Fruit fly (Drosophila melanogaster) whole organism, pupa: ENCODE results near the gene Dbp73D.

ENCODE experiments used
- CG10348 ChIP-seq: fragments of 200-800 bp; sonication (Bioruptor generic); IDR thresholded peaks from 2 replicates; pipeline ENCODE4 v1.3.6; 2022; ENCODE audit warnings: missing biosample characterization, missing genetic modification characterization
- CG12605 ChIP-seq: fragments of 200-800 bp; sonication (Bioruptor generic); IDR thresholded peaks from 2 replicates; pipeline ENCODE4 v1.3.6; 2022; ENCODE audit warnings: missing biosample characterization, missing genetic modification characterization
- CG13204 ChIP-seq: fragments of 200-800 bp; sonication (Bioruptor generic); optimal IDR thresholded peaks from 2 replicates; lab custom pipeline; 2018; ENCODE audit warnings: missing biosample characterization, mild to moderate bottlenecking, missing genetic modification characterization, moderate library complexity
- CG14655 ChIP-seq: fragments of 200-800 bp; sonication (Bioruptor generic); optimal IDR thresholded peaks from 3 replicates; lab custom pipeline; 2017; ENCODE audit warnings: mild to moderate bottlenecking, missing biosample characterization, missing genetic modification reagents, missing genetic modification characterization
- CG15710 ChIP-seq: fragments of 200-800 bp; sonication (Bioruptor generic); optimal IDR thresholded peaks from 2 replicates; lab custom pipeline; 2018; ENCODE audit warnings: missing biosample characterization, mild to moderate bottlenecking, missing genetic modification characterization, moderate library complexity
- CG17806 ChIP-seq: fragments of 200-800 bp; sonication (Bioruptor generic); optimal IDR thresholded peaks from 2 replicates; lab custom pipeline; 2018; ENCODE audit warnings: missing biosample characterization, mild to moderate bottlenecking, missing genetic modification characterization, moderate library complexity
- CG32121 ChIP-seq: fragments of 200-800 bp; sonication (Bioruptor generic); IDR thresholded peaks from 2 replicates; pipeline ENCODE4 v1.3.6; 2022; ENCODE audit warnings: missing biosample characterization, missing genetic modification characterization
- CG34367 ChIP-seq: fragments of 200-800 bp; sonication (Bioruptor generic); optimal IDR thresholded peaks from 2 replicates; lab custom pipeline; 2018; ENCODE audit warnings: missing biosample characterization, mild to moderate bottlenecking, missing genetic modification characterization
- CG4496 ChIP-seq: fragments of 200-800 bp; sonication (Bioruptor generic); IDR thresholded peaks from 3 replicates; pipeline ENCODE4 v1.3.6; 2022; ENCODE audit warnings: missing biosample characterization, missing genetic modification characterization
- CG8159 ChIP-seq: fragments of 200-800 bp; sonication (Bioruptor generic); optimal IDR thresholded peaks from 3 replicates; lab custom pipeline; 2018; ENCODE audit warnings: missing biosample characterization, mild to moderate bottlenecking, missing genetic modification characterization, moderate library complexity
- CG8301 ChIP-seq: fragments of 200-800 bp; sonication (Bioruptor generic); optimal IDR thresholded peaks from 2 replicates; lab custom pipeline; 2018; ENCODE audit warnings: missing biosample characterization, mild to moderate bottlenecking, missing genetic modification characterization
- CG9948 ChIP-seq: fragments of 200-800 bp; sonication (Bioruptor generic); optimal IDR thresholded peaks from 2 replicates; lab custom pipeline; 2018; ENCODE audit warnings: missing biosample characterization, mild to moderate bottlenecking, missing genetic modification characterization, moderate library complexity
- D1 ChIP-seq: fragments of 200-800 bp; sonication (Bioruptor generic); optimal IDR thresholded peaks from 2 replicates; lab custom pipeline; 2018; ENCODE audit warnings: missing biosample characterization, mild to moderate bottlenecking, missing genetic modification characterization, moderate library complexity
- EcR ChIP-seq: fragments of 200-800 bp; sonication (Bioruptor generic); optimal IDR thresholded peaks from 3 replicates; lab custom pipeline; 2019; ENCODE audit warnings: missing biosample characterization, missing genetic modification characterization, mild to moderate bottlenecking, moderate library complexity, missing genetic modification reagents
- Ets98B ChIP-seq: fragments of 200-800 bp; sonication (Bioruptor generic); IDR thresholded peaks from 2 replicates; pipeline ENCODE4 v1.3.6; 2022; ENCODE audit warnings: missing biosample characterization, missing genetic modification characterization
- Pif1A ChIP-seq: fragments of 200-800 bp; sonication (Bioruptor generic); optimal IDR thresholded peaks from 3 replicates; lab custom pipeline; 2016; ENCODE audit warnings: missing biosample characterization, missing genetic modification characterization
- Pif1B ChIP-seq: fragments of 200-800 bp; sonication (Bioruptor generic); optimal IDR thresholded peaks from 3 replicates; lab custom pipeline; 2016; ENCODE audit warnings: missing biosample characterization, missing genetic modification characterization
- Snoo ChIP-seq: fragments of 200-800 bp; sonication (Bioruptor generic); optimal IDR thresholded peaks from 3 replicates; lab custom pipeline; 2017; ENCODE audit warnings: missing biosample characterization, mild to moderate bottlenecking, missing genetic modification characterization, inconsistent platforms
- fd96Ca ChIP-seq: fragments of 200-800 bp; sonication (Bioruptor generic); IDR thresholded peaks from 3 replicates; pipeline ENCODE4 v1.3.6; 2022; ENCODE audit warnings: missing biosample characterization, missing genetic modification characterization
- gl ChIP-seq: fragments of 200-800 bp; sonication (Bioruptor generic); optimal IDR thresholded peaks from 2 replicates; lab custom pipeline; 2018; ENCODE audit warnings: missing biosample characterization, mild to moderate bottlenecking, missing genetic modification characterization
- rn ChIP-seq: fragments of 200-800 bp; sonication (Bioruptor generic); IDR thresholded peaks from 2 replicates; pipeline ENCODE4 v1.3.6; 2022; ENCODE audit warnings: missing biosample characterization, missing genetic modification characterization

Gene Dbp73D

dm6 chr3L:16751487-16752054 lies 21.0 kb upstream of the Dbp73D start:
- no peak for TF ChIP-seq Ets98B (GFP tag; lab: Robert Waterston, UW)
- TF ChIP-seq CG8301 (tag; lab: Kevin White, UChicago): peak; percentile 47
- peak; percentile 22 for TF ChIP-seq EcR
- no peak for TF ChIP-seq fd96Ca (GFP tag; lab: Robert Waterston, UW)
- TF ChIP-seq gl (tag; lab: Kevin White, UChicago): no peak
- peak; percentile 68 for TF ChIP-seq CG8159
- TF ChIP-seq rn (GFP tag; lab: Robert Waterston, UW): no peak
- peak; percentile 70 for TF ChIP-seq CG14655 (GFP tag; lab: Kevin White, UChicago)
- peak; percentile 9 for TF ChIP-seq Pif1B (GFP tag; lab: Kevin White, UChicago)
- no peak for TF ChIP-seq Pif1A (GFP tag; lab: Kevin White, UChicago)
- no peak for TF ChIP-seq Snoo (tag; lab: Kevin White, UChicago)
- TF ChIP-seq CG13204: no peak
- TF ChIP-seq CG10348: no peak
- no peak for TF ChIP-seq CG32121 (GFP tag; lab: Robert Waterston, UW)
- peak; percentile 6; the same call in 1 of the 3 replicates for TF ChIP-seq CG4496 (GFP tag; lab: Robert Waterston, UW)
- no peak for TF ChIP-seq CG34367 (tag; lab: Kevin White, UChicago)
- peak; percentile 16 for TF ChIP-seq D1 (tag; lab: Kevin White, UChicago)
- peak; percentile 31 for TF ChIP-seq CG17806 (tag; lab: Kevin White, UChicago)
- TF ChIP-seq CG12605 (GFP tag; lab: Robert Waterston, UW): no peak
- TF ChIP-seq CG9948 (tag; lab: Kevin White, UChicago): peak; percentile 43
- peak; percentile 3 for TF ChIP-seq CG15710 (tag; lab: Kevin White, UChicago)

- TF ChIP-seq CG15710 (tag; lab: Kevin White, UChicago) (peak; percentile 28), Snoo (tag; lab: Kevin White, UChicago) (no peak), CG8159 (peak; percentile 2), CG9948 (tag; lab: Kevin White, UChicago) (peak; percentile 6), CG32121 (GFP tag; lab: Robert Waterston, UW) (no peak), CG17806 (tag; lab: Kevin White, UChicago) (peak; percentile 11)
Observed at dm6 chr3L:16750750-16751149, 20.1 kb upstream of the Dbp73D start.

- TF ChIP-seq CG34367 (tag; lab: Kevin White, UChicago) (peak; percentile 43), CG14655 (GFP tag; lab: Kevin White, UChicago) (peak; percentile 89), Pif1A (GFP tag; lab: Kevin White, UChicago) (peak; percentile 7), Pif1B (GFP tag; lab: Kevin White, UChicago) (peak; percentile 52), EcR (no peak), CG4496 (GFP tag; lab: Robert Waterston, UW) (peak; percentile 78), CG8159 (peak; percentile 75), fd96Ca (GFP tag; lab: Robert Waterston, UW) (no peak), Ets98B (GFP tag; lab: Robert Waterston, UW) (peak; percentile 50; the same call in 1 of the 2 replicates), Snoo (tag; lab: Kevin White, UChicago) (no peak), CG17806 (tag; lab: Kevin White, UChicago) (peak; percentile 79), D1 (tag; lab: Kevin White, UChicago) (peak; percentile 32), CG8301 (tag; lab: Kevin White, UChicago) (peak; percentile 84), CG15710 (tag; lab: Kevin White, UChicago) (peak; percentile 67), CG13204 (no peak), CG12605 (GFP tag; lab: Robert Waterston, UW) (no peak), CG32121 (GFP tag; lab: Robert Waterston, UW) (no peak), CG10348 (no peak), gl (tag; lab: Kevin White, UChicago) (peak; percentile 14), rn (GFP tag; lab: Robert Waterston, UW) (no peak), CG9948 (tag; lab: Kevin White, UChicago) (peak; percentile 83)
Observed at dm6 chr3L:16749726-16750125, 19.1 kb upstream of the Dbp73D start.

DNA sequence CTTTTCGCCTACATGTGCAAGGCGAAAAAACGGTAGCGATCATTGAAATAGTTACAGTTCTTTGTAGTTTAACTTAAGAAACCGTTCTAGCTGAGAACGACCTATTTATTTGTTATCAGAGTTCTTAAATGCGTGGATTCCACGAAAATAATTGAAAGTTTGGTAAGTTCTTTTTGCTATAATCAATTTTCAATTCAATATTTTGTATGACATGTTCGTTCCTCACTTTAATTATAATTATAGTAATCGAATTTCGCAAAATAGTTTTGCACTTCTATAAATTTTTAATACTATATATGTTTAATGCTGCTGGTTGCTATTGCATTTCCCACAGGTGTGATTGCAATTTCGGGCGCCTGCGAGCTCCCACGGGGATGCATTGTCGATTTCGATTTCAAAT lies 17.7 kb upstream of the Dbp73D start:
- peak; percentile 55 for TF ChIP-seq CG15710 (tag; lab: Kevin White, UChicago)
- TF ChIP-seq D1 (tag; lab: Kevin White, UChicago): no peak
- TF ChIP-seq Pif1A (GFP tag; lab: Kevin White, UChicago): peak; percentile 29
- TF ChIP-seq EcR: no peak
- peak; percentile 12 for TF ChIP-seq Pif1B (GFP tag; lab: Kevin White, UChicago)
- no peak for TF ChIP-seq CG13204
- TF ChIP-seq CG12605 (GFP tag; lab: Robert Waterston, UW): no peak
- peak; percentile 56 for TF ChIP-seq CG9948 (tag; lab: Kevin White, UChicago)
- 0 out of 2 replicates have a peak, but pooled peaks have one; percentile 44 for TF ChIP-seq CG32121 (GFP tag; lab: Robert Waterston, UW)
- TF ChIP-seq Ets98B (GFP tag; lab: Robert Waterston, UW): no peak
- no peak for TF ChIP-seq CG10348
- TF ChIP-seq CG17806 (tag; lab: Kevin White, UChicago): peak; percentile 57
- TF ChIP-seq CG34367 (tag; lab: Kevin White, UChicago): peak; percentile 36
- peak; percentile 66 for TF ChIP-seq CG8159
- TF ChIP-seq CG4496 (GFP tag; lab: Robert Waterston, UW): 0 out of 3 replicates have a peak, but pooled peaks have one; percentile 31
- no peak for TF ChIP-seq rn (GFP tag; lab: Robert Waterston, UW)
- TF ChIP-seq fd96Ca (GFP tag; lab: Robert Waterston, UW): no peak
- peak; percentile 69 for TF ChIP-seq CG14655 (GFP tag; lab: Kevin White, UChicago)
- no peak for TF ChIP-seq gl (tag; lab: Kevin White, UChicago)
- TF ChIP-seq Snoo (tag; lab: Kevin White, UChicago): peak; percentile 42
- TF ChIP-seq CG8301 (tag; lab: Kevin White, UChicago): peak; percentile 67
